Worm (Caenorhabditis elegans) whole organism, young adult: Measurements from ENCODE around the gene C15B12.9.

Experiments
- B0035.1 ChIP-seq: sonication (generic microtip); optimal IDR thresholded peaks from 2 replicates; lab custom pipeline; 2016; ENCODE audit warnings: missing genetic modification characterization, mild to moderate bottlenecking, missing compliant biosample characterization, missing genotype, missing genetic modification reagents
- C17E4.6 ChIP-seq: fragments of 200-800 bp; sonication (Bioruptor generic); IDR thresholded peaks from 2 replicates; pipeline ENCODE4 v1.3.6; 2022; ENCODE audit warnings: missing genetic modification reagents, missing genetic modification characterization, missing compliant biosample characterization
- D2030.7 ChIP-seq: fragments of 200-800 bp; sonication (Bioruptor generic); IDR thresholded peaks from 2 replicates; pipeline ENCODE4 v1.3.6; 2022; ENCODE audit warnings: missing genetic modification reagents, missing genetic modification characterization, missing compliant biosample characterization
- F10E7.11 ChIP-seq: sonication (generic microtip); optimal IDR thresholded peaks from 2 replicates; lab custom pipeline; 2017; ENCODE audit warnings: mild to moderate bottlenecking, missing genetic modification characterization, moderate library complexity, missing compliant biosample characterization
- F22D6.2 ChIP-seq: sonication (generic microtip); optimal IDR thresholded peaks from 2 replicates; lab custom pipeline; 2016; ENCODE audit warnings: mild to moderate bottlenecking, missing genetic modification characterization, missing compliant biosample characterization
- F37B4.10 ChIP-seq: fragments of 200-800 bp; sonication (Bioruptor generic); IDR thresholded peaks from 2 replicates; pipeline ENCODE4 v1.3.6; 2022; ENCODE audit warnings: missing genetic modification characterization, missing compliant biosample characterization
- F57A8.1 ChIP-seq: fragments of 200-800 bp; sonication (Bioruptor generic); optimal IDR thresholded peaks from 2 replicates; lab custom pipeline; 2018; ENCODE audit warnings: mild to moderate bottlenecking, missing genetic modification characterization, moderate library complexity, missing compliant biosample characterization
- K11D2.4 ChIP-seq: fragments of 200-800 bp; sonication (Bioruptor generic); IDR thresholded peaks from 2 replicates; pipeline ENCODE4 v1.3.6; 2022; ENCODE audit warnings: missing genetic modification reagents, missing genetic modification characterization, missing compliant biosample characterization
- Y56A3A.18 ChIP-seq: fragments of 200-800 bp; sonication (Bioruptor generic); IDR thresholded peaks from 2 replicates; pipeline ENCODE4 v1.3.6; 2022; ENCODE audit warnings: missing genetic modification reagents, missing genetic modification characterization, missing compliant biosample characterization
- Y95B8A.8 ChIP-seq: fragments of 200-800 bp; sonication (Bioruptor generic); IDR thresholded peaks from 2 replicates; pipeline ENCODE4 v1.3.6; 2022; ENCODE audit warnings: missing genetic modification reagents, missing genetic modification characterization, missing compliant biosample characterization
- athp-1 ChIP-seq: sonication (generic microtip); optimal IDR thresholded peaks from 2 replicates; lab custom pipeline; 2017; ENCODE audit warnings: mild to moderate bottlenecking, missing genetic modification characterization, missing compliant biosample characterization
- attf-6 ChIP-seq: fragments of 200-800 bp; sonication (Bioruptor generic); IDR thresholded peaks from 2 replicates; pipeline ENCODE4 v1.3.6; 2022; ENCODE audit warnings: missing genetic modification reagents, missing genetic modification characterization, missing compliant biosample characterization
- ceh-100 ChIP-seq: fragments of 200-800 bp; sonication (Bioruptor generic); IDR thresholded peaks from 2 replicates; pipeline ENCODE4 v1.3.6; 2022; ENCODE audit warnings: missing genetic modification reagents, missing genetic modification characterization, missing compliant biosample characterization
- ceh-40 ChIP-seq: fragments of 200-800 bp; sonication (Bioruptor generic); IDR thresholded peaks from 2 replicates; pipeline ENCODE4 v1.3.6; 2022; ENCODE audit warnings: missing genetic modification characterization, missing compliant biosample characterization
- ceh-79 ChIP-seq: sonication (generic microtip); optimal IDR thresholded peaks from 2 replicates; lab custom pipeline; 2017; ENCODE audit warnings: mild to moderate bottlenecking, missing genetic modification characterization, missing compliant biosample characterization
- dpl-1 ChIP-seq: fragments of 150-350 bp; optimal IDR thresholded peaks from 2 replicates; lab custom pipeline; 2014; ENCODE audit warnings: missing biosample characterization, missing genetic modification reagents, missing genetic modification characterization
- egl-18 ChIP-seq: fragments of 200-800 bp; sonication (Bioruptor generic); IDR thresholded peaks from 2 replicates; pipeline ENCODE4 v1.3.6; 2022; ENCODE audit warnings: missing genetic modification reagents, missing genetic modification characterization, missing compliant biosample characterization
- egrh-3 ChIP-seq: fragments of 200-800 bp; sonication (Bioruptor generic); IDR thresholded peaks from 2 replicates; pipeline ENCODE4 v1.3.6; 2022; ENCODE audit warnings: missing genetic modification reagents, missing genetic modification characterization, missing compliant biosample characterization
- ets-4 ChIP-seq: fragments of 200-800 bp; sonication (Bioruptor generic); optimal IDR thresholded peaks from 2 replicates; lab custom pipeline; 2018; ENCODE audit warnings: mild to moderate bottlenecking, missing genetic modification characterization, missing compliant biosample characterization
- let-526 ChIP-seq: fragments of 200-800 bp; sonication (Bioruptor generic); IDR thresholded peaks from 2 replicates; pipeline ENCODE4 v1.3.6; 2022; ENCODE audit warnings: missing genetic modification reagents, missing genetic modification characterization, missing compliant biosample characterization
- lin-35 ChIP-seq, 3 experiments: fragments of 150-350 bp in 2 of 3; sonication (generic microtip) in 1 of 3; optimal IDR thresholded peaks; 2 replicates each; lab custom pipeline; 2014 to 2018; ENCODE audit warnings: missing biosample characterization in 3 of 3, missing genetic modification characterization in 3 of 3, missing genetic modification reagents in 3 of 3
- lin-40 ChIP-seq: sonication (generic microtip); optimal IDR thresholded peaks from 2 replicates; lab custom pipeline; 2016; ENCODE audit warnings: missing genetic modification characterization, mild to moderate bottlenecking, missing compliant biosample characterization, missing genotype, missing genetic modification reagents
- lir-1 ChIP-seq: fragments of 200-800 bp; sonication (Bioruptor generic); conservative IDR thresholded peaks from 2 replicates; pipeline ENCODE4 v1.3.6; 2022; ENCODE audit warnings: missing genetic modification reagents, missing genetic modification characterization, missing compliant biosample characterization
- lsy-27 ChIP-seq: sonication (generic microtip); optimal IDR thresholded peaks from 2 replicates; lab custom pipeline; 2017; ENCODE audit warnings: missing genetic modification characterization, mild to moderate bottlenecking, missing compliant biosample characterization, antibody characterized with exemption, missing genotype, borderline replicate concordance; ENCODE audit not compliant: insufficient read depth
- madf-6 ChIP-seq: fragments of 200-800 bp; sonication (Bioruptor generic); IDR thresholded peaks from 2 replicates; pipeline ENCODE4 v1.3.6; 2022; ENCODE audit warnings: missing genetic modification reagents, missing genetic modification characterization, missing compliant biosample characterization
- nfya-2 ChIP-seq: fragments of 200-800 bp; sonication (Bioruptor generic); IDR thresholded peaks from 2 replicates; pipeline ENCODE4 v1.3.6; 2022; ENCODE audit warnings: missing genetic modification reagents, missing genetic modification characterization, missing compliant biosample characterization
- nhr-80 ChIP-seq: sonication (generic microtip); optimal IDR thresholded peaks from 2 replicates; lab custom pipeline; 2016; ENCODE audit warnings: missing genetic modification characterization, missing compliant biosample characterization
- rcor-1 ChIP-seq: fragments of 200-800 bp; sonication (Bioruptor generic); IDR thresholded peaks from 2 replicates; pipeline ENCODE4 v1.3.6; 2022; ENCODE audit warnings: missing genetic modification reagents, missing genetic modification characterization, missing compliant biosample characterization
- rec-8 ChIP-seq, 2 experiments: sonication (generic microtip); optimal IDR thresholded peaks; 2 replicates each; lab custom pipeline; 2016; ENCODE audit warnings: mild to moderate bottlenecking in 2 of 2, missing genetic modification characterization in 2 of 2, missing genetic modification reagents in 2 of 2, missing genotype in 2 of 2, missing biosample characterization in 1 of 2, missing compliant biosample characterization in 1 of 2, moderate library complexity in 1 of 2
- rpc-1 ChIP-seq, 2 experiments: fragments of 150-350 bp in 1 of 2; sonication (generic microtip) in 1 of 2; optimal IDR thresholded peaks; 2 replicates each; lab custom pipeline; 2014 to 2018; ENCODE audit warnings: missing biosample characterization in 1 of 2, missing genetic modification characterization in 1 of 2, missing genetic modification reagents in 1 of 2, missing genotype in 1 of 2
- snpc-1.1 ChIP-seq: sonication (generic microtip); optimal IDR thresholded peaks from 2 replicates; lab custom pipeline; 2017; ENCODE audit warnings: missing genetic modification characterization, mild to moderate bottlenecking, missing compliant biosample characterization, antibody characterized with exemption, moderate library complexity, missing genotype, missing genetic modification reagents; ENCODE audit not compliant: insufficient read depth
- tbp1 ChIP-seq: fragments of 200-800 bp; sonication (Bioruptor generic); optimal IDR thresholded peaks from 2 replicates; lab custom pipeline; 2018; ENCODE audit warnings: mild to moderate bottlenecking, missing genetic modification characterization, missing compliant biosample characterization
- tbx-9 ChIP-seq: sonication (generic microtip); optimal IDR thresholded peaks from 2 replicates; lab custom pipeline; 2016; ENCODE audit warnings: borderline replicate concordance, missing genetic modification characterization, inconsistent platforms, missing compliant biosample characterization
- tlf-1 ChIP-seq: fragments of 200-800 bp; sonication (Bioruptor generic); optimal IDR thresholded peaks from 2 replicates; lab custom pipeline; 2018; ENCODE audit warnings: mild to moderate bottlenecking, missing genetic modification characterization, missing compliant biosample characterization
- unc-130 ChIP-seq: sonication (generic microtip); optimal IDR thresholded peaks from 2 replicates; lab custom pipeline; 2016; ENCODE audit warnings: missing genetic modification reagents, missing genetic modification characterization, missing compliant biosample characterization
- zfh-2 ChIP-seq: fragments of 200-800 bp; sonication (Bioruptor generic); conservative IDR thresholded peaks from 2 replicates; pipeline ENCODE4 v1.3.6; 2022; ENCODE audit warnings: missing genetic modification reagents, missing genetic modification characterization, missing compliant biosample characterization
- ztf-18 ChIP-seq: sonication (generic microtip); optimal IDR thresholded peaks from 2 replicates; lab custom pipeline; 2016; ENCODE audit warnings: missing genotype, mild to moderate bottlenecking, missing genetic modification characterization, missing compliant biosample characterization
- ztf-6 ChIP-seq: fragments of 200-800 bp; sonication (Bioruptor generic); IDR thresholded peaks from 2 replicates; pipeline ENCODE4 v1.3.6; 2022; ENCODE audit warnings: missing genetic modification reagents, missing genetic modification characterization, missing compliant biosample characterization

C15B12.9 gene

DNA sequence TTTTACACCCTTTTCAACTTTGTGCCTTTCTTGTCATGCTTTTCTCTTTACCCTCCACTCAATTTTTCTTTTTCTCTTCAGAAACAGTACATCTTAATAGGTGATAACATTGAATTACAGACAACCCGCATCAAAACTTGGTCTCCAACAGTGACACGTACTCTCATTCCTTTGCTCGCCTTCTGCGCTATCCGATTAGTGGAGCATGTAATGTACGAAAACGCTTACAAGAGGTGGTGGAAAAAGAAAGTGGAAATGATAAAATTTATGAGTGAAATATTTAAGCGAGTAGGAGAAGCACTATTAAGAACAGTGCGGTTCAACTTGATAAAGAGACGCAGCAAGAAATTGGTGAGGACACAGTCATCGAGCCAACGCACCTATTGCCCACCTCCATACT lies 12.0 kb upstream of the C15B12.9 start, which contains the start of gene pept-1 (continued):
- TF ChIP-seq madf-6 (GFP tag; lab: Robert Waterston, UW), result no peak
- peak; percentile 87 for TF ChIP-seq ets-4 (GFP tag; lab: Kevin White, UChicago)
- TF ChIP-seq F57A8.1 (GFP tag; lab: Kevin White, UChicago), result no peak
- no peak for TF ChIP-seq F10E7.11
- TF ChIP-seq F37B4.10 (GFP tag; lab: Robert Waterston, UW), result no peak
- no peak for TF ChIP-seq B0035.1 (tag; lab: Kevin White, UChicago)
- TF ChIP-seq zfh-2 (GFP tag; lab: Robert Waterston, UW), result no peak
- TF ChIP-seq rcor-1 (GFP tag; lab: Robert Waterston, UW), result no peak

DNA sequence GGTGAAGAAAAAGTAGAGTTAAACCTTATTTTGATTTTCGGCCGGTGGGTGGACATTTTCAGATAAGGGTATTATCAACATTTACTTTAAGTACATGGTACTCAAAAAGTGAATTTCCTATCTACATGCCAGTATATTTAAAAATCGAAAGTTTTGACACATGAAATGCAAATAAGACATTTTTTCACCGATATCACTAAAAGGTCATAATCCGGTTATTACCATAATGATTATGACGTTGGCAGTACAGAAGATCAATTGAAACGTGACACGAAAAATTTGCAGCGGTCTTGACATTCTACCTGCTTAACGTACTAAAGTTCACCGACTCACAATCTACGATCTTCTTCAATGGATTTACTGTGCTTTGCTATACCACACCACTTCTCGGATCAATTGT lies 10.6 kb upstream of the C15B12.9 start:
- TF ChIP-seq lin-40 (tag; lab: Kevin White, UChicago) (no peak), nfya-2 (GFP tag; lab: Robert Waterston, UW) (no peak), rpc-1 (optimal IDR thresholded peaks at IDR 0.05; lab: Kevin White, UChicago) (no peak), rpc-1 (tag; optimal IDR thresholded peaks at IDR 0.05; lab: Kevin White, UChicago) (no peak), ztf-18 (tag; lab: Kevin White, UChicago) (no peak), lin-35 (GFP tag; optimal IDR thresholded peaks at IDR 0.05; lab: Kevin White, UChicago) (no peak), athp-1 (no peak), egl-18 (no peak), rec-8 (tag; optimal IDR thresholded peaks at IDR 0.05; lab: Kevin White, UChicago) (no peak), tbp1 (no peak), attf-6 (GFP tag; lab: Robert Waterston, UW) (no peak), let-526 (GFP tag; lab: Robert Waterston, UW) (no peak), dpl-1 (GFP tag; lab: Kevin White, UChicago) (no peak), ztf-6 (GFP tag; lab: Robert Waterston, UW) (no peak), egrh-3 (no peak), Y56A3A.18 (GFP tag; lab: Robert Waterston, UW) (no peak), C17E4.6 (no peak), ceh-79 (tag; lab: Kevin White, UChicago) (no peak), F22D6.2 (tag; lab: Kevin White, UChicago) (no peak)
- TF ChIP-seq, all 124 proteins: peak for 0

- TF ChIP-seq nhr-80 (tag; lab: Kevin White, UChicago), result peak; percentile 54
- no peak for TF ChIP-seq snpc-1.1 (tag; lab: Kevin White, UChicago)
- TF ChIP-seq, all 124 proteins: peak for 1
These were observed 10.1 kb upstream of the C15B12.9 start for ce11 chrX:6458467-6458866.

ce11 chrX:6460123-6460522 lies 8.5 kb upstream of the C15B12.9 start:
- TF ChIP-seq nhr-80 (tag; lab: Kevin White, UChicago), result peak; percentile 37
- no peak for TF ChIP-seq madf-6 (GFP tag; lab: Robert Waterston, UW)
- TF ChIP-seq Y56A3A.18 (GFP tag; lab: Robert Waterston, UW), result no peak
- TF ChIP-seq unc-130 (GFP tag; lab: Kevin White, UChicago), result no peak
- no peak for TF ChIP-seq K11D2.4 (GFP tag; lab: Robert Waterston, UW)
- no peak for TF ChIP-seq tlf-1

DNA sequence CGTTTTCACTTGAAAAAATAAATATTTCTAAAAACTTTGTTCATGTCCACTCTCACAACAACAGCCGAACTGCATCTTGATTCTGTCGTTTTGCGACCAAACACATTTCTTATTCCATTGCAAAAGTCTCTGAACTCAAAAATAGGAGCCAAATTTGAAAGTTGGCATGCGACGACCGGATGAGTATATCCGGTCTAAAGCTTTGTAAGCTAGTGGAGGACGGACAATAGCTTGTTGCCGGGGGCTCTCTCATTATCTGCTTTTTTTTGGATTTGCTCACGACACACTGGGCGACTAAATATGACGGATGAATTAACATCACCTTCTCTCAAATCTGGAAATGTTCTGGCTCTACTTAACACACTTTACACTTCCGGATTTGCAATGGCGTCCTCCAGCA lies 6.9 kb upstream of the C15B12.9 start, which contains the start of gene K04E7.1:
K04E7.1 (plus strand) TSS at position 301 of the 400 bp plus-strand sequence.
- no peak for TF ChIP-seq lir-1 (GFP tag; lab: Robert Waterston, UW)
- TF ChIP-seq tbx-9 (tag; lab: Kevin White, UChicago), result no peak
- no peak for TF ChIP-seq ceh-40 (GFP tag; lab: Robert Waterston, UW)
- no peak for TF ChIP-seq Y95B8A.8 (GFP tag; lab: Robert Waterston, UW)
- TF ChIP-seq ztf-18 (tag; lab: Kevin White, UChicago), result no peak
- no peak for TF ChIP-seq F57A8.1 (GFP tag; lab: Kevin White, UChicago)
- TF ChIP-seq ceh-100 (GFP tag; lab: Robert Waterston, UW), result no peak
- no peak for TF ChIP-seq lsy-27 (tag; lab: Kevin White, UChicago)
- TF ChIP-seq D2030.7 (GFP tag; lab: Robert Waterston, UW), result no peak
- TF ChIP-seq lin-40 (tag; lab: Kevin White, UChicago), result no peak
